Worm (Caenorhabditis elegans) whole organism, L4 larva: ENCODE measurements around the gene nhr-129.

Experiments
- F26F4.8 ChIP-seq: fragments of 200-800 bp; sonication (Bioruptor generic); conservative IDR thresholded peaks from 2 replicates; pipeline ENCODE4 v1.3.6; 2022; ENCODE audit warnings: missing genetic modification characterization, missing compliant biosample characterization
- F37D6.2 ChIP-seq: sonication (generic microtip); optimal IDR thresholded peaks from 2 replicates; lab custom pipeline; 2016; ENCODE audit warnings: mild to moderate bottlenecking, missing genetic modification characterization, missing compliant biosample characterization
- F44E2.7 ChIP-seq: fragments of 200-800 bp; sonication (Bioruptor generic); IDR thresholded peaks from 2 replicates; pipeline ENCODE4 v2.1.2; 2022; ENCODE audit warnings: missing genetic modification characterization, missing compliant biosample characterization
- T20F7.1 ChIP-seq: fragments of 200-800 bp; sonication (Bioruptor generic); optimal IDR thresholded peaks from 2 replicates; lab custom pipeline; 2018; ENCODE audit warnings: mild to moderate bottlenecking, missing genetic modification characterization, missing compliant biosample characterization
- T26A8.4 ChIP-seq: fragments of 200-800 bp; sonication (Bioruptor generic); IDR thresholded peaks from 2 replicates; pipeline ENCODE4 v1.3.6; 2022; ENCODE audit warnings: missing genetic modification characterization, missing compliant biosample characterization
- Y75B8A.6 ChIP-seq: fragments of 200-800 bp; sonication (Bioruptor generic); IDR thresholded peaks from 2 replicates; pipeline ENCODE4 v1.3.6; 2022; ENCODE audit warnings: missing genetic modification reagents, missing genetic modification characterization, missing compliant biosample characterization
- ZK546.5 ChIP-seq, 2 experiments: sonication (generic microtip); optimal IDR thresholded peaks; 2 replicates each; lab custom pipeline; 2017; ENCODE audit warnings: missing biosample characterization in 2 of 2, missing genetic modification characterization in 2 of 2
- arid-1 ChIP-seq: fragments of 200-800 bp; sonication (Bioruptor generic); conservative IDR thresholded peaks from 2 replicates; pipeline ENCODE4 v1.3.6; 2022; ENCODE audit warnings: missing genetic modification reagents, missing genetic modification characterization, missing compliant biosample characterization
- attf-4 ChIP-seq: sonication (generic microtip); optimal IDR thresholded peaks from 3 replicates; lab custom pipeline; 2017; ENCODE audit warnings: missing biosample characterization, missing genetic modification characterization
- ceh-44 ChIP-seq: fragments of 200-800 bp; sonication (Bioruptor generic); IDR thresholded peaks from 2 replicates; pipeline ENCODE4 v1.3.6; 2022; ENCODE audit warnings: missing genetic modification reagents, missing genetic modification characterization, missing compliant biosample characterization
- ces-1 ChIP-seq: fragments of 150-350 bp; sonication (generic microtip); optimal IDR thresholded peaks from 4 replicates; lab custom pipeline; 2014; ENCODE audit warnings: missing biosample characterization, missing genetic modification reagents, missing genetic modification characterization
- cey-2 ChIP-seq: sonication (generic microtip); optimal IDR thresholded peaks from 3 replicates; lab custom pipeline; 2017; ENCODE audit warnings: missing genetic modification characterization, mild to moderate bottlenecking, missing compliant biosample characterization, antibody characterized with exemption, borderline replicate concordance; ENCODE audit not compliant: insufficient read depth
- daf-12 ChIP-seq: fragments of 150-350 bp; optimal IDR thresholded peaks from 2 replicates; lab custom pipeline; 2014; ENCODE audit warnings: missing biosample characterization, missing genetic modification reagents, missing genetic modification characterization
- daf-19 ChIP-seq: fragments of 200-800 bp; sonication (Bioruptor generic); conservative IDR thresholded peaks from 2 replicates; pipeline ENCODE4 v1.3.6; 2022; ENCODE audit warnings: missing genetic modification characterization, missing compliant biosample characterization
- dmd-6 ChIP-seq: fragments of 200-800 bp; sonication (Bioruptor generic); IDR thresholded peaks from 2 replicates; pipeline ENCODE4 v1.3.6; 2022; ENCODE audit warnings: missing genetic modification reagents, missing genetic modification characterization, missing compliant biosample characterization
- dmd-8 ChIP-seq: fragments of 200-800 bp; sonication (Bioruptor generic); IDR thresholded peaks from 2 replicates; pipeline ENCODE4 v1.3.6; 2022; ENCODE audit warnings: missing genetic modification characterization, missing compliant biosample characterization
- dmd-9 ChIP-seq: fragments of 200-800 bp; sonication (Bioruptor generic); IDR thresholded peaks from 2 replicates; pipeline ENCODE4 v1.3.6; 2022; ENCODE audit warnings: missing genetic modification reagents, missing genetic modification characterization, missing compliant biosample characterization
- dpl-1 ChIP-seq: fragments of 150-350 bp; optimal IDR thresholded peaks from 2 replicates; lab custom pipeline; 2014; ENCODE audit warnings: missing biosample characterization, missing genetic modification reagents, missing genetic modification characterization
- dve-1 ChIP-seq: sonication (generic microtip); optimal IDR thresholded peaks from 2 replicates; lab custom pipeline; 2017; ENCODE audit warnings: antibody characterized with exemption, mild to moderate bottlenecking, missing genetic modification characterization, missing compliant biosample characterization; ENCODE audit not compliant: insufficient read depth
- egl-27 ChIP-seq: sonication (generic microtip); optimal IDR thresholded peaks from 3 replicates; lab custom pipeline; 2017; ENCODE audit warnings: missing biosample characterization, missing genetic modification reagents, missing genetic modification characterization
- fos-1 ChIP-seq: fragments of 150-350 bp; optimal IDR thresholded peaks from 2 replicates; lab custom pipeline; 2014; ENCODE audit warnings: missing biosample characterization, missing genetic modification characterization
- gei-8 ChIP-seq: fragments of 200-800 bp; sonication (Bioruptor generic); optimal IDR thresholded peaks from 2 replicates; lab custom pipeline; 2018; ENCODE audit warnings: mild to moderate bottlenecking, missing genetic modification characterization, missing compliant biosample characterization
- lim-7 ChIP-seq: fragments of 200-800 bp; sonication (Bioruptor generic); IDR thresholded peaks from 2 replicates; pipeline ENCODE4 v1.3.6; 2022; ENCODE audit warnings: missing genetic modification characterization, missing compliant biosample characterization
- lin-13 ChIP-seq: fragments of 150-350 bp; optimal IDR thresholded peaks from 2 replicates; lab custom pipeline; 2014; ENCODE audit warnings: missing biosample characterization, missing genetic modification reagents, missing genetic modification characterization
- lin-15B ChIP-seq: fragments of 150-350 bp; sonication (generic microtip); optimal IDR thresholded peaks from 3 replicates; lab custom pipeline; 2014; ENCODE audit warnings: missing biosample characterization, missing genetic modification characterization
- lin-29 ChIP-seq: fragments of 200-800 bp; sonication (Bioruptor generic); IDR thresholded peaks from 2 replicates; pipeline ENCODE4 v1.3.6; 2022; ENCODE audit warnings: missing genetic modification reagents, missing genetic modification characterization, missing compliant biosample characterization
- lin-38 ChIP-seq: fragments of 200-800 bp; sonication (Bioruptor generic); IDR thresholded peaks from 2 replicates; pipeline ENCODE4 v1.3.6; 2022; ENCODE audit warnings: missing genetic modification reagents, missing genetic modification characterization, missing compliant biosample characterization
- lsy-2 ChIP-seq, 2 experiments: fragments of 150-350 bp in 1 of 2; sonication (generic microtip) in 1 of 2; optimal IDR thresholded peaks; 2 replicates each; lab custom pipeline; 2014 to 2017; ENCODE audit warnings: missing biosample characterization in 2 of 2, missing genetic modification characterization in 2 of 2
- madf-9 ChIP-seq: fragments of 200-800 bp; sonication (Bioruptor generic); conservative IDR thresholded peaks from 2 replicates; pipeline ENCODE4 v1.3.6; 2022; ENCODE audit warnings: missing genetic modification reagents, missing genetic modification characterization, missing compliant biosample characterization
- mep-1 ChIP-seq: fragments of 150-350 bp; sonication (generic microtip); optimal IDR thresholded peaks from 3 replicates; lab custom pipeline; 2014; ENCODE audit warnings: missing biosample characterization, missing genetic modification characterization
- mes-2 ChIP-seq: sonication (generic microtip); optimal IDR thresholded peaks from 2 replicates; lab custom pipeline; 2016; ENCODE audit warnings: missing genotype, mild to moderate bottlenecking, missing genetic modification characterization, missing compliant biosample characterization; ENCODE audit not compliant: poor library complexity, severe bottlenecking
- mxl-2 ChIP-seq: fragments of 200-800 bp; sonication (Bioruptor generic); conservative IDR thresholded peaks from 2 replicates; pipeline ENCODE4 v1.3.6; 2022; ENCODE audit warnings: missing genetic modification reagents, missing genetic modification characterization, missing compliant biosample characterization
- nhr-10 ChIP-seq: fragments of 150-350 bp; optimal IDR thresholded peaks from 2 replicates; lab custom pipeline; 2014; ENCODE audit warnings: missing biosample characterization, missing genetic modification characterization
- nhr-111 ChIP-seq: fragments of 200-800 bp; sonication (Bioruptor generic); optimal IDR thresholded peaks from 2 replicates; lab custom pipeline; 2018; ENCODE audit warnings: mild to moderate bottlenecking, missing genetic modification characterization, missing compliant biosample characterization
- nhr-25 ChIP-seq: sonication (generic microtip); optimal IDR thresholded peaks from 2 replicates; lab custom pipeline; 2017; ENCODE audit warnings: missing genetic modification characterization, mild to moderate bottlenecking, missing compliant biosample characterization, antibody characterized with exemption, moderate library complexity, borderline replicate concordance; ENCODE audit not compliant: insufficient read depth
- nhr-28 ChIP-seq: fragments of 150-350 bp; optimal IDR thresholded peaks from 2 replicates; lab custom pipeline; 2014; ENCODE audit warnings: missing biosample characterization, missing genetic modification characterization
- nhr-42 ChIP-seq: fragments of 200-800 bp; sonication (Bioruptor generic); IDR thresholded peaks from 2 replicates; pipeline ENCODE4 v1.3.6; 2022; ENCODE audit warnings: missing genetic modification characterization, missing compliant biosample characterization
- nhr-48 ChIP-seq: sonication (generic microtip); optimal IDR thresholded peaks from 2 replicates; lab custom pipeline; 2016; ENCODE audit warnings: mild to moderate bottlenecking, missing genetic modification characterization, missing compliant biosample characterization
- nhr-6 ChIP-seq: fragments of 150-350 bp; optimal IDR thresholded peaks from 2 replicates; lab custom pipeline; 2014; ENCODE audit warnings: missing biosample characterization, missing genetic modification characterization
- nhr-77 ChIP-seq: fragments of 150-350 bp; optimal IDR thresholded peaks from 2 replicates; lab custom pipeline; 2014; ENCODE audit warnings: missing biosample characterization, missing genetic modification characterization
- pha-4 ChIP-seq, 2 experiments: fragments of 150-350 bp in 1 of 2; fragments of 200-800 bp in 1 of 2; sonication (Bioruptor generic) in 1 of 2; IDR thresholded peaks in 1 of 2; optimal IDR thresholded peaks in 1 of 2; 2 replicates each; pipeline versions ENCODE4 v1.3.6 to Lab custom; 2014 to 2022; ENCODE audit warnings: missing genetic modification characterization in 2 of 2, missing genetic modification reagents in 2 of 2, missing biosample characterization in 1 of 2, missing compliant biosample characterization in 1 of 2
- php-3 ChIP-seq: fragments of 200-800 bp; sonication (Bioruptor generic); IDR thresholded peaks from 2 replicates; pipeline ENCODE4 v1.3.6; 2022; ENCODE audit warnings: missing genetic modification reagents, missing genetic modification characterization, missing compliant biosample characterization
- rbr-2 ChIP-seq: sonication (generic microtip); optimal IDR thresholded peaks from 2 replicates; lab custom pipeline; 2016; ENCODE audit warnings: missing genotype, missing genetic modification characterization, missing compliant biosample characterization
- set-16 ChIP-seq: fragments of 200-800 bp; sonication (Bioruptor generic); IDR thresholded peaks from 2 replicates; pipeline ENCODE4 v1.3.6; 2022; ENCODE audit warnings: missing genetic modification reagents, missing genetic modification characterization, missing compliant biosample characterization
- skn-1 ChIP-seq: fragments of 150-350 bp; optimal IDR thresholded peaks from 2 replicates; lab custom pipeline; 2014; ENCODE audit warnings: missing biosample characterization, missing genetic modification characterization
- snpc-1.2 ChIP-seq: fragments of 200-800 bp; sonication (Bioruptor generic); IDR thresholded peaks from 2 replicates; pipeline ENCODE4 v1.3.6; 2022; ENCODE audit warnings: missing genetic modification reagents, missing genetic modification characterization, missing compliant biosample characterization
- unc-130 ChIP-seq: sonication (generic microtip); optimal IDR thresholded peaks from 2 replicates; lab custom pipeline; 2016; ENCODE audit warnings: missing genetic modification reagents, missing genetic modification characterization, missing compliant biosample characterization
- zag-1 ChIP-seq: fragments of 150-350 bp; optimal IDR thresholded peaks from 2 replicates; lab custom pipeline; 2014; ENCODE audit warnings: missing biosample characterization, missing genetic modification characterization
- zfp-3 ChIP-seq: fragments of 200-800 bp; sonication (Bioruptor generic); conservative IDR thresholded peaks from 2 replicates; pipeline ENCODE4 v1.3.6; 2022; ENCODE audit warnings: missing genetic modification reagents, missing genetic modification characterization, missing compliant biosample characterization
- ztf-11 ChIP-seq: fragments of 150-350 bp; optimal IDR thresholded peaks from 2 replicates; lab custom pipeline; 2014; ENCODE audit warnings: missing biosample characterization, missing genetic modification characterization
- ztf-7 ChIP-seq: fragments of 150-350 bp; optimal IDR thresholded peaks from 2 replicates; lab custom pipeline; 2014; ENCODE audit warnings: missing biosample characterization, missing genetic modification characterization

nhr-129 gene

DNA sequence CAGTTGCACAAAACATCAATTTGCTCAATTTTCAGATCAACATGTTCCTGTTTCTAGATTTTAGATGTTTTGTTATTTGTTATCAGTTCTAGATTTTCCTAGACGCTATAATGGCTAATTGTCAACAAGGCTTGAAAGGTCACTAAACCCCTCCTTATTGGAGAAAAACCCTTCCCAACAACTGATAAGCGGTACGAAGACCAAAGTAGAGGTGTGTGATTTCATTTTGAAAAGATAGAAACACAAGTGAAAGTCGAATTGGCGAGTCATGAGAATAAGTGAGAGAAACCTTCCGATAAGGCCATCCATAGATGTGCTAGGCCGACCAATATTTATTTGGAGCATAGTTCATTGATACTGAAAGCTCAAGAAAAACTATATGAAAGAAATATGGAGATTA lies 42.8 kb upstream of the nhr-129 start (continued):
- TF ChIP-seq mes-2 (tag; lab: Kevin White, UChicago) (no peak), dmd-6 (GFP tag; lab: Robert Waterston, UW) (peak; percentile 81), F37D6.2 (tag; lab: Kevin White, UChicago) (no peak), snpc-1.2 (no peak), ztf-11 (tag; lab: Kevin White, UChicago) (no peak), nhr-10 (tag; lab: Kevin White, UChicago) (peak; percentile 70), ces-1 (no peak), daf-19 (no peak), dpl-1 (GFP tag; lab: Kevin White, UChicago) (no peak), daf-12 (no peak), lin-15B (tag; lab: Kevin White, UChicago) (no peak), nhr-111 (no peak), zfp-3 (GFP tag; lab: Robert Waterston, UW) (no peak), lin-29 (no peak), nhr-28 (tag; lab: Kevin White, UChicago) (peak; percentile 91), dve-1 (tag; lab: Kevin White, UChicago) (peak; percentile 95), egl-27 (tag; lab: Kevin White, UChicago) (no peak), nhr-77 (tag; lab: Kevin White, UChicago) (peak; percentile 70), T20F7.1 (GFP tag; lab: Kevin White, UChicago) (peak; percentile 3), lim-7 (GFP tag; lab: Robert Waterston, UW) (no peak), lin-13 (no peak), dmd-8 (GFP tag; lab: Robert Waterston, UW) (no peak), lsy-2 (tag; optimal IDR thresholded peaks at IDR 0.05; lab: Kevin White, UChicago) (peak in 1 of 2 experiments; percentile 26), ceh-44 (GFP tag; lab: Robert Waterston, UW) (no peak), F44E2.7 (GFP tag; lab: Robert Waterston, UW) (no peak), skn-1 (tag; lab: Kevin White, UChicago) (no peak), lin-38 (GFP tag; lab: Robert Waterston, UW) (no peak), mep-1 (peak; percentile 65), nhr-6 (tag; lab: Kevin White, UChicago) (peak; percentile 97), attf-4 (tag; lab: Kevin White, UChicago) (no peak), nhr-25 (tag; lab: Kevin White, UChicago) (no peak), set-16 (no peak), rbr-2 (tag; lab: Kevin White, UChicago) (no peak), zag-1 (tag; lab: Kevin White, UChicago) (no peak), Y75B8A.6 (GFP tag; lab: Robert Waterston, UW) (no peak), fos-1 (tag; lab: Kevin White, UChicago) (no peak), nhr-42 (GFP tag; lab: Robert Waterston, UW) (no peak), cey-2 (tag; lab: Kevin White, UChicago) (no peak), php-3 (peak; percentile 69), arid-1 (GFP tag; lab: Robert Waterston, UW) (no peak), madf-9 (GFP tag; lab: Robert Waterston, UW) (no peak), dmd-9 (no peak), ZK546.5 (tag; optimal IDR thresholded peaks at IDR 0.05; lab: Kevin White, UChicago) (no peak), ztf-7 (tag; lab: Kevin White, UChicago) (no peak), gei-8 (GFP tag; lab: Kevin White, UChicago) (no peak), unc-130 (no peak), mxl-2 (GFP tag; lab: Robert Waterston, UW) (no peak), F26F4.8 (GFP tag; lab: Robert Waterston, UW) (no peak), nhr-48 (tag; lab: Kevin White, UChicago) (peak; percentile 57), pha-4 (GFP tag; IDR thresholded peaks at IDR 0.05; lab: Robert Waterston, UW) (no peak), pha-4 (tag; optimal IDR thresholded peaks at IDR 0.05; lab: Kevin White, UChicago) (no peak), T26A8.4 (GFP tag; lab: Robert Waterston, UW) (no peak)
